Fruit fly (Drosophila melanogaster) Kc167 (cell line): ENCODE measurements around the gene Cpr78Ca.

Experiments used
- Sin3A ChIP-seq: fragments of >200 bp; optimal IDR thresholded peaks from 2 replicates; lab custom pipeline; 2018; ENCODE audit warnings: missing external identifiers
- h ChIP-seq: fragments of >200 bp; optimal IDR thresholded peaks from 3 replicates; lab custom pipeline; 2018; ENCODE audit warnings: missing external identifiers
- insv ChIP-seq: fragments of >200 bp; optimal IDR thresholded peaks from 3 replicates; lab custom pipeline; 2018; ENCODE audit warnings: missing external identifiers
- psq ChIP-seq: fragments of >200 bp; optimal IDR thresholded peaks from 2 replicates; lab custom pipeline; 2017; ENCODE audit warnings: missing external identifiers

- TF ChIP-seq insv (lab: Kevin White, UChicago), result no peak
- TF ChIP-seq psq (lab: Kevin White, UChicago), result no peak
- TF ChIP-seq h, result no peak
- no peak for TF ChIP-seq Sin3A (lab: Kevin White, UChicago)
Measured at dm6 chr3L:21279168-21279567, 13.4 kb downstream of the Cpr78Ca start.
